Worm (Caenorhabditis elegans) whole organism, early embryonic: ENCODE measurements around the gene K11D12.12.

Source experiments
- B0310.2 ChIP-seq: sonication (generic microtip); optimal IDR thresholded peaks from 2 replicates; lab custom pipeline; 2016; ENCODE audit warnings: mild to moderate bottlenecking, missing genetic modification characterization, missing compliant biosample characterization
- F13C5.2 ChIP-seq: sonication (generic microtip); optimal IDR thresholded peaks from 2 replicates; lab custom pipeline; 2017; ENCODE audit warnings: mild to moderate bottlenecking, missing genetic modification characterization, inconsistent platforms, missing compliant biosample characterization
- aly-1 ChIP-seq: sonication (generic microtip); optimal IDR thresholded peaks from 2 replicates; lab custom pipeline; 2016; ENCODE audit warnings: missing genetic modification characterization, missing compliant biosample characterization
- ama-1 ChIP-seq: fragments of 150-350 bp; optimal IDR thresholded peaks from 2 replicates; lab custom pipeline; 2014
- ceh-13 ChIP-seq: fragments of 200-800 bp; sonication (Bioruptor generic); optimal IDR thresholded peaks from 2 replicates; lab custom pipeline; 2018; ENCODE audit warnings: mild to moderate bottlenecking, missing genetic modification characterization, missing compliant biosample characterization
- ceh-36 ChIP-seq: sonication (generic microtip); optimal IDR thresholded peaks from 2 replicates; lab custom pipeline; 2016; ENCODE audit warnings: missing genetic modification characterization, inconsistent platforms, missing compliant biosample characterization
- ets-7 ChIP-seq: sonication (generic microtip); optimal IDR thresholded peaks from 2 replicates; lab custom pipeline; 2016; ENCODE audit warnings: missing genotype, missing genetic modification characterization, missing compliant biosample characterization
- flt-1 ChIP-seq: fragments of 200-800 bp; sonication (Bioruptor generic); IDR thresholded peaks from 2 replicates; pipeline ENCODE4 v1.3.6; 2022; ENCODE audit warnings: missing genetic modification characterization, missing compliant biosample characterization
- hmbx-1 ChIP-seq: sonication (generic microtip); optimal IDR thresholded peaks from 2 replicates; lab custom pipeline; 2016; ENCODE audit warnings: mild to moderate bottlenecking, missing genetic modification characterization, missing compliant biosample characterization
- hmg-4 ChIP-seq: fragments of 200-800 bp; sonication (Bioruptor generic); optimal IDR thresholded peaks from 2 replicates; lab custom pipeline; 2018; ENCODE audit warnings: mild to moderate bottlenecking, missing genetic modification characterization, missing compliant biosample characterization
- hnd-1 ChIP-seq: sonication (generic microtip); optimal IDR thresholded peaks from 2 replicates; lab custom pipeline; 2016; ENCODE audit warnings: missing genetic modification characterization, missing compliant biosample characterization
- pes-1 ChIP-seq: fragments of 200-800 bp; sonication (Bioruptor generic); IDR thresholded peaks from 2 replicates; pipeline ENCODE4 v1.3.6; 2022; ENCODE audit warnings: missing genetic modification reagents, missing genetic modification characterization, missing compliant biosample characterization
- scrt-1 ChIP-seq: fragments of 200-800 bp; sonication (Bioruptor generic); IDR thresholded peaks from 2 replicates; pipeline ENCODE4 v1.3.6; 2022; ENCODE audit warnings: missing genetic modification characterization, missing compliant biosample characterization
- sea-1 ChIP-seq: fragments of 200-800 bp; sonication (Bioruptor generic); conservative IDR thresholded peaks from 2 replicates; pipeline ENCODE4 v1.3.6; 2022; ENCODE audit warnings: missing genetic modification characterization, missing compliant biosample characterization
- tbx-11 ChIP-seq: fragments of 200-800 bp; sonication (Bioruptor generic); IDR thresholded peaks from 2 replicates; pipeline ENCODE4 v1.3.6; 2022; ENCODE audit warnings: missing genetic modification characterization, missing compliant biosample characterization
- tbx-37 ChIP-seq: fragments of 200-800 bp; sonication (Bioruptor generic); conservative IDR thresholded peaks from 2 replicates; pipeline ENCODE4 v1.3.6; 2022; ENCODE audit warnings: missing genetic modification reagents, missing genetic modification characterization, missing compliant biosample characterization
- tra-4 ChIP-seq: sonication (generic microtip); optimal IDR thresholded peaks from 2 replicates; lab custom pipeline; 2017; ENCODE audit warnings: missing genetic modification characterization, missing compliant biosample characterization

K11D12.12 gene

ce11 chrV:5064761-5065421, 12.8 kb downstream of the K11D12.12 start, which contains the start of gene mlk-1:
TSS of gene mlk-1 (minus strand) at chrV:5064811.
- TF ChIP-seq F13C5.2 (tag; lab: Kevin White, UChicago) (peak; percentile 12), sea-1 (GFP tag; lab: Robert Waterston, UW) (no peak)

- TF ChIP-seq B0310.2 (tag; lab: Kevin White, UChicago) = no peak
- TF ChIP-seq flt-1 = no peak
- TF ChIP-seq ama-1 (lab: Kevin White, UChicago) = no peak
- TF ChIP-seq F13C5.2 (tag; lab: Kevin White, UChicago) = no peak
- no peak for TF ChIP-seq tbx-37
- no peak for TF ChIP-seq hmg-4
- no peak for TF ChIP-seq scrt-1 (GFP tag; lab: Robert Waterston, UW)
- no peak for TF ChIP-seq pes-1 (GFP tag; lab: Robert Waterston, UW)
- no peak for TF ChIP-seq ceh-36
- TF ChIP-seq hnd-1 (tag; lab: Kevin White, UChicago) = no peak
- no peak for TF ChIP-seq tbx-11
- no peak for TF ChIP-seq hmbx-1 (tag; lab: Kevin White, UChicago)
- no peak for TF ChIP-seq ets-7
- TF ChIP-seq tra-4 = no peak
- no peak for TF ChIP-seq aly-1 (tag; lab: Kevin White, UChicago)
- no peak for TF ChIP-seq sea-1 (GFP tag; lab: Robert Waterston, UW)
- no peak for TF ChIP-seq ceh-13
Measured at ce11 chrV:5067390-5067789, 15.3 kb downstream of the K11D12.12 start.

- TF ChIP-seq ama-1 (lab: Kevin White, UChicago) (no peak), aly-1 (tag; lab: Kevin White, UChicago) (no peak), flt-1 (no peak), F13C5.2 (tag; lab: Kevin White, UChicago) (no peak), ceh-36 (no peak), tra-4 (no peak), sea-1 (GFP tag; lab: Robert Waterston, UW) (no peak), hnd-1 (tag; lab: Kevin White, UChicago) (no peak), hmbx-1 (tag; lab: Kevin White, UChicago) (no peak), hmg-4 (no peak), ceh-13 (no peak), pes-1 (GFP tag; lab: Robert Waterston, UW) (no peak), B0310.2 (tag; lab: Kevin White, UChicago) (no peak), tbx-37 (no peak), ets-7 (no peak), scrt-1 (GFP tag; lab: Robert Waterston, UW) (no peak), tbx-11 (no peak)
Measured at ce11 chrV:5069440-5069839, 17.4 kb downstream of the K11D12.12 start, which contains the start of gene Y58A7A.1. TSS of gene Y58A7A.1 (minus strand) at chrV:5069540.

- TF ChIP-seq hnd-1 (tag; lab: Kevin White, UChicago) (no peak), flt-1 (no peak), pes-1 (GFP tag; lab: Robert Waterston, UW) (no peak), hmg-4 (no peak)
Measured at ce11 chrV:5072082-5072481, 20.0 kb downstream of the K11D12.12 start, which contains the start of gene Y58A7A.2. TSS of gene Y58A7A.2 (minus strand) at chrV:5072182.

ce11 chrV:5075343-5075742, 23.3 kb downstream of the K11D12.12 start:
- peak; percentile 83 for TF ChIP-seq sea-1 (GFP tag; lab: Robert Waterston, UW)
- TF ChIP-seq tbx-37 = peak; percentile 81
- peak; percentile 88 for TF ChIP-seq tbx-11

- TF ChIP-seq F13C5.2 (tag; lab: Kevin White, UChicago) = no peak
- TF ChIP-seq hmg-4 = no peak
- TF ChIP-seq tbx-11 = no peak
- no peak for TF ChIP-seq sea-1 (GFP tag; lab: Robert Waterston, UW)
- TF ChIP-seq ceh-36 = no peak
- no peak for TF ChIP-seq B0310.2 (tag; lab: Kevin White, UChicago)
- TF ChIP-seq aly-1 (tag; lab: Kevin White, UChicago) = no peak
- TF ChIP-seq tra-4 = no peak
- TF ChIP-seq ceh-13 = no peak
- no peak for TF ChIP-seq ama-1 (lab: Kevin White, UChicago)
- no peak for TF ChIP-seq pes-1 (GFP tag; lab: Robert Waterston, UW)
- no peak for TF ChIP-seq hmbx-1 (tag; lab: Kevin White, UChicago)
- no peak for TF ChIP-seq tbx-37
- TF ChIP-seq hnd-1 (tag; lab: Kevin White, UChicago) = no peak
- TF ChIP-seq scrt-1 (GFP tag; lab: Robert Waterston, UW) = no peak
Measured at ce11 chrV:5080853-5081338, 28.8 kb downstream of the K11D12.12 start, which contains the start of gene Y58A7A.3. TSS of gene Y58A7A.3 (minus strand) at chrV:5080903.

- TF ChIP-seq tra-4 (no peak), ceh-13 (no peak), hmg-4 (no peak), tbx-37 (no peak), B0310.2 (tag; lab: Kevin White, UChicago) (no peak), F13C5.2 (tag; lab: Kevin White, UChicago) (no peak), hmbx-1 (tag; lab: Kevin White, UChicago) (no peak)
Measured at ce11 chrV:5084957-5085465, 33.0 kb downstream of the K11D12.12 start, which contains the start of gene Y58A7A.4. TSS of gene Y58A7A.4 (minus strand) at chrV:5085007.

ce11 chrV:5086919-5087404, 34.9 kb downstream of the K11D12.12 start, which contains the start of gene Y58A7A.5:
TSS of gene Y58A7A.5 (minus strand) at chrV:5086969.
- TF ChIP-seq ama-1 (lab: Kevin White, UChicago) (no peak), ceh-36 (no peak), tra-4 (no peak), tbx-37 (no peak), hnd-1 (tag; lab: Kevin White, UChicago) (no peak), B0310.2 (tag; lab: Kevin White, UChicago) (no peak), pes-1 (GFP tag; lab: Robert Waterston, UW) (no peak), hmg-4 (no peak), scrt-1 (GFP tag; lab: Robert Waterston, UW) (no peak)
